Worm (Caenorhabditis elegans): ENCODE data around the gene C17H12.37.
"Not testable (repeated sequence)": the region's sequence is repeated elsewhere in the genome, so short reads cannot be mapped to it uniquely, and the experiment has no call there.

C17H12.37 gene

DNA sequence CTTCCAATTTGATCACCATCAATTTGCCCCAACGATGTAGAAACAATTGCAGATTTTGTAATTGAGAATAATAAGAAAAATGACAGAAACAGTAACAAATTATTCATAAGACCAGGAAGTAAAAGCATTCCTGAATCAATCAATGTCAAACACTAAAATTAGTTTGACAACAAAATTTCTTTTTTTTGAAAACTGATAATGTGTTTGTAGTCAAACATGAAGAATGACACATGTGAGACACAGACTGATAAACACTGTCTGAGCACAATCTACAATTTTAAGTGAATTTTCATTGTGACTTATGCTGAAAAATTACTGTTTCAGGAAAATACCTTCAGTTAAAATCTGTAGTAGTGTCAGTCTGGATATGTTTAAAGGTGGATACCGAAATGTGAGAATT lies 2.8 kb upstream of the C17H12.37 start, which contains the start of the genes cest-4 and C17H12.11:
Gene cest-4, minus strand, starts transcription at position 206 of the 400 bp plus-strand sequence.
Gene C17H12.11, plus strand, starts transcription at position 256 of the 400 bp plus-strand sequence.
- TF ChIP-seq unc-62 (GFP tag; optimal IDR thresholded peaks at IDR 0.05): no peak

DNA sequence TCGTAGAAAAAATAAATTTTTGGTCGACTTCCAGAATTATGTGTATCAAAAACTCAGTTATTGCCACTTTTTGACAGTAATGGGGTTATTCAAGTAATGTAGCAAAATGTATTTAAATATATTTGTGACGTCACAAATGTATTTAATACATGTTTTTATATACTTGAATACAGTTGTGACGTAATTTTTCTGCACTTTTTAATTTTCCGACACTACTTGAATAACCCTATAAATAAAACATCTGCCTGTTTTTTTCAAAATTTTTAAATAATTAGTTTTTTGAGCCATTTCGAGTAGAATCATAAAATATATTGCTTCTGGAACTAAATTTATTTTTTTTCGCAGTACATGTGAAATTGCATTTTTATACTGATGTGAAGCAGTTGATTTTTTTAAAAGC lies 1.6 kb upstream of the C17H12.37 start:
- TF ChIP-seq unc-62 (GFP tag; optimal IDR thresholded peaks at IDR 0.05): no peak

DNA sequence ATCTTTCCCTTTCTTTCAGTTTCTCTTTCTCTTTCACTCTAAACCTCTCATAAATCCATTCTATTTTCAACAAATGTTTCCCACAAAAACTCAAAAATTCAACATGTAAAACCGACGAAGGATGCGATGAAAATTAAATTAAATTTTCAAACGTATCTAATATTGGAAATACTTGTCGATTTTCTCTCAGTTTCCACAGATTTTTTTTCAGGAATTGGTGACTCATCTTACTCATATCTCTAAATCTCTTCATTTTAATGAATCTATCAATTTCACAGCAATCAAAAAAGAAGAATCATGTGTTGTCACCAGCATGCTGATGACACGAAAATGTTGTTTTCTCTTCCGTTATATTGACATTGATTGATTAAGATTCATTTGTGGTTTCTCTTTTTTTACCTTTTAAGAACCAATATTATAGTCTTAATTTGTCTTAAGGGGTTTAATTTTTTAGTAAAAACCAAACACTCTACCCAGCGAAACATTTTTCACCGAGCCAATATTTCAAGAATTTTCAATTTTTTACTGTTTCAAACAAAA lies 1.0 kb upstream of the C17H12.37 start:
- no peak for TF ChIP-seq unc-62 (GFP tag; optimal IDR thresholded peaks at IDR 0.05)

DNA sequence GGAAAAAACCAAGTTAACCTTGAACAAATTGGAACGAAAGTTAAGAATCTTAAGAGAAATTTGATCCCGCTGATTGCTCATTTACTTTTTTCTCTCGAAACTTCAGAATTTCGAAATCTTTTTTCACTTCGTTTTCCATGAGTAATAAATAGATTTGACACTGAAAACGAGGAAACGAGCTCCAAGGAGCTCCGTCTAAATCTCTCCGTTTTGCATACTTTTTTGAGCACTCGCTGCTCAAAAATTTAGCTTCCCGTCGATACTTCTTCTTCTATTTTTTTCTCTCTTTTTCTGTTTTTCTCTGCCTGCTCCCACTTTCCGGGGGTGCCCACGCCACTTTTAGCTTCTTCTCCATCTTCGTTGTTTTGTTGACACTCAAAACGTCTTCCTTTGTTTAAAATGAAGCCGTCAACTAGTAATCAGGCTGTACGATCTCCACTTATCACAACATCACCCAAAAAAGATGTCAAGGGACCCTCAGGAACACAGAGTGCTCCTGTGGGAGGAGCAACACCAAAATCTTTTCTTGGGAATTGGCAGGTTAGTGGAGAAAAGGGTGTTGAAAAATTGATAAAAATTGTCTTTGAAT lies 1.7 kb downstream of the C17H12.37 start, which contains the start of gene C17H12.10:
Gene C17H12.10, plus strand, starts transcription at position 325 of the 589 bp plus-strand sequence.
- TF ChIP-seq unc-62 (GFP tag; optimal IDR thresholded peaks at IDR 0.05): no peak

DNA sequence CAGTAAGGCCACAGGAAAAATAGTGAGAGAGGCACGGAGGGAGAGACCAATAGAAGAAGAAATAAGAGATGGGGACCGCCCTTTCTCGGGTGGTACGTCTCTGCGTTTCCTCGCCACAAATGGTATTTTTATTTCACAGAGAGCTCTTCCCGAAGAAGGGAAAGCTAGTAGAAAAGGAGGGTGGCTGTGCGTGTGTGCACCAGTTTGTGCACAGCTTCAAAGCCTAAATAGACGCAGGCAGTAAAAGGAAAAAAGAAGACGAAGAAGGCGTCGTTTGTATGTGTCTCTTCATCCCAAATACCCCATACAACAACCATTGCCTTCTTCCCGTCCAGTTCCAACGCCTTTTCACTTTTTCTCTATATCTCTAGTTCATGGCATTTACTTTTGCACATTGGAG lies 4.8 kb downstream of the C17H12.37 start:
- TF ChIP-seq unc-62 (GFP tag; optimal IDR thresholded peaks at IDR 0.05): no peak

DNA sequence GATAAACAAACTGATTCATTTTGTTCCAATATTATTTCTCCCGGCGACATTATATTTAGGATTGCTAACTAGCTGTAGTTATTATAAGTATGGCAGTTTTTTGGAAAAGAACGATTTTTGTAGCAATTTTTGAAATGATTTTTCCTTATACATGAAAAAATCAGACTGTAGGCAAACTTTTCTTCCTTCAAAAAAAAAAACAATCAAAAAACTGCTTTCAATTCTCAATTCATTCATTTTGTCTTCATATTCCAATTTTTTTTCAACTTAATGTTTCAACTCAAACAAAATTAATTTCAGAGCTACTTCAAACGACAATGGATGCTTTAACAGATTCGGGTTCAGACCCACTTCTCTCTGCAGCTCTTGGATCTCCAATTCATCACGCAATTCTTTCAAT lies 6.9 kb downstream of the C17H12.37 start, which contains the start of gene ceh-48:
Gene ceh-48, plus strand, starts transcription at position 301 of the 400 bp plus-strand sequence.
- no peak for TF ChIP-seq unc-62 (GFP tag; optimal IDR thresholded peaks at IDR 0.05)

DNA sequence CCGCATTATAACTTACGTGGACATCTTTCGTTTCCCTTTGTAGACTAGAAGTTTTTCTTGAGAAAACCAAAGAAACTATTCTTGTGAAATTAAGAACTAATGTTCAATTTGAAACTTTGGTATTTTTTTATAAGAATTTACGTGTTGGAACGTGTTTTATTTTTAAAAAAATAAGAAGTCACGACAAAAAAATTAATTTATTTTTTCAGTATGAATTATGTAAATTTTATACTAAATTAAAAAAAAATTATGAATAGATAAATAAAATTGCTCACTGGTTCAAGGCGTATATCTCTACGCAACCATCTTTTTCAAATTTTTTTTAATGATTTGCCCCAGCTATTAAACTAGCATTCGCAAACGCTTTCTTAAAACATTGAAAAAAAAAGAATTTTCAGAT lies 12.6 kb downstream of the C17H12.37 start, which contains the start of gene C17H12.5:
Gene C17H12.5, minus strand, starts transcription at position 101 of the 400 bp plus-strand sequence.
- no peak for TF ChIP-seq unc-62 (GFP tag; optimal IDR thresholded peaks at IDR 0.05)

DNA sequence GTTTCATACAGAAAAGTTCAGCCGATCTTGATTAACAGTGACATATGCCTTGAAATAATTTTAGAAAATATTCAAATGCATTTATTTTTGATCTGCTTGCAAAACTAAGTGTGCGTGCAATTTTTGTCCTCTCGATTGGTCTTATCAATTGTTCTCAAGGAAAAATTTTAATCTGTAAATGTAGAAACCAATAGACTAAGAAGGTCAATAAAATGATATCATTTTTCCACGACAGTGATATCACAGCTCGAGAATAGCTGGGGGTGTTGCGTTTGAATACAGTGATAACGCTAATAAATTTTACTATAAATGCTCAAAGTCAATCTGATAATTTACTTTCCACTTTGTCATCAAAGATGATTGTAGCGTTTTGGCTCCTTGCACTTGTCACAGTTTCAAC lies 13.5 kb downstream of the C17H12.37 start, which contains the start of gene C17H12.8:
Gene C17H12.8, plus strand, starts transcription at position 335 of the 400 bp plus-strand sequence.
- no peak for TF ChIP-seq unc-62 (GFP tag; optimal IDR thresholded peaks at IDR 0.05)

DNA sequence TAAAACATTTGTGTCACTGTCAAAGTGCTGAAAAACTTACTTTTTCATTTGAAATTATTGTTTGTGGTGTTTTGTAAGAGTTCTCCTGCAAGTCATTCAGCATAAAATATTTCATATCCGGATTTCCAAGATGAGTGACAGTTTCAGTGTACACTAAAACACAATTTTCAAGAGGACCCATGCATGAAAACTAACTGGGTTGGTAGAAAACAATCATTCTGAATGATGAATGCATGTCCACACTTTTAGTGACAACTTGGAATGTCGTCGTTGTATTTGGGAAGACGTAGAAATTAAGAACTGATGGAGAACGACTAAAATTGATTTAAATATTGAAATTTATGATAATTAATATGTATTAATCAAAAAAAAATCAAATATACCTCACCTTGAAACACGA lies 16.8 kb downstream of the C17H12.37 start:
- TF ChIP-seq unc-62 (GFP tag; optimal IDR thresholded peaks at IDR 0.05): no peak

DNA sequence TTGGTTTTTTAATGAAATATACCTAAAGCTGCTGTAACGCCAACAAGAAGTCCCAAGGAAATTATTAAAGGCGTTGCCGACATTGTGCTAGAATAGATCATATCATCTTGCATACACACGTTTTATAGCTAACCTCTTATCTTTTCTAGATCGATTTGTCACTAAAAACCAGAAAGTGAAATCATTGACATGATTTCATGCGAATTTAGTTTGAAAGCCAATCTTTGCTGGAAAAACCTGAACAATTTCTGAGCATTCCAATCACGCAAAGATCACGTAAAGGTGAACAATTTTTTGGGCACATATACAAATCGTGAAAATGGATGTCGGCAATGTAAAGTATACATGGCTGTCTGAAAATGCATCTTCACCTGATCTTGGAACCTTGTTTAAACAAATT lies 17.5 kb downstream of the C17H12.37 start, which contains the start of gene C17H12.6:
Gene C17H12.6, minus strand, starts transcription at position 101 of the 400 bp plus-strand sequence.
- TF ChIP-seq unc-62 (GFP tag; optimal IDR thresholded peaks at IDR 0.05): no peak

DNA sequence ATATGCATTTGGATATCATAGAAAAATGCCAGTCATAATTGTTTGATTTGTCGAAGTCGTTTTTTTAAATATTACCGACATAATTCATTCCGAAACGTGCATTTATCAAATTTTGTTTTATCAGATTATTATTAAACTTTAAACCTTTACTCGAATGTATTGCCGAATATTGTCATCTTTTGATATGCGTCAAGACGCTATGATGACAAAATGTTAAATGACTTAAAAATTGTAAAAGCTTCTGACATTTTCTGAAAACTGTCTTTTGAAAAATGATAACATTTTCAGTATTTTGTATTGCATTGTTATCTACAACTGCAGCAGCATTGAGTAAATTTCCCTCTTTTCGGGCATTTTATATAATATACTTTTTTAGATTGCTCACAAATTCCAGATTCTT lies 19.7 kb downstream of the C17H12.37 start, which contains the start of gene H20E11.3:
Gene H20E11.3, plus strand, starts transcription at position 195 of the 400 bp plus-strand sequence.
- no peak for TF ChIP-seq unc-62 (GFP tag; optimal IDR thresholded peaks at IDR 0.05)

DNA sequence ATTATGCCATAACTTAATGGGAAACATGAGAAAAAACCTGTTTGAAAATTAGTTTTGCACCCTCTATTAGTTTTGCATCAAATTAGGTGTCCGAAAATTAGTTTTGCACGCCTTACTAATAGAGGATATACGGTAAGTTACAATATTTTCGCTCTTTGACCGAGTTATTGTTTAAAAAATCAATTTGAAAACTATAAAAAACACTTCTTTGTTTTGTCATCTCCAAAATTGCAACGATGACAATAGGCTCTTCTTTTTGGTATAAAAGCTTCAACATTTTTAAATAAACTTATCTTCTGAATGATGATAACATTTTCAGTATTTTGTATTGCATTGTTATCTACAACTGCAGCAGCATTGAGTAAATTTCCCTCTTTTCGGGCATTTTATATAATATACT lies 22.6 kb downstream of the C17H12.37 start, which contains the start of gene H20E11.2:
Gene H20E11.2, plus strand, starts transcription at position 301 of the 400 bp plus-strand sequence.
- TF ChIP-seq unc-62 (GFP tag; optimal IDR thresholded peaks at IDR 0.05): not testable (repeated sequence)

DNA sequence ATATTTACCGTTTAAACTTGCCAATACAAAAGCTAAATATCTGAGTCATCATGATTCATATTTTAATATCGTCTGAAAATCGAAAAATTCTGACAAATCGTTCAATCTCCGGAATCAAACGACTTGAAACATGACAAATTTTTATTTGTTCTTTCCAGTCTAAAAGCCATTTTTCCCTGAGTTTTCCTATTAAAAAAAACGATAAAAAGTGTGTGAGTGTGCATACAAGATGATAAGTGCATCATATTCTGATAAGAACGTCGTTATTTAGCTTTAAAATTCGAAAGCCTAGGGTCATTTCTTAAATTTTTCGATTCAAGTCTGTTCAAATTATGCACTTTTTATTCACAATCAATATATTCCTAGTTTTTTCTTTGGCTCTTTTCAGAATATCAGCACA lies 25.0 kb downstream of the C17H12.37 start, which contains the start of gene H20E11.1:
Gene H20E11.1, plus strand, starts transcription at position 244 of the 400 bp plus-strand sequence.
- no peak for TF ChIP-seq unc-62 (GFP tag; optimal IDR thresholded peaks at IDR 0.05)

DNA sequence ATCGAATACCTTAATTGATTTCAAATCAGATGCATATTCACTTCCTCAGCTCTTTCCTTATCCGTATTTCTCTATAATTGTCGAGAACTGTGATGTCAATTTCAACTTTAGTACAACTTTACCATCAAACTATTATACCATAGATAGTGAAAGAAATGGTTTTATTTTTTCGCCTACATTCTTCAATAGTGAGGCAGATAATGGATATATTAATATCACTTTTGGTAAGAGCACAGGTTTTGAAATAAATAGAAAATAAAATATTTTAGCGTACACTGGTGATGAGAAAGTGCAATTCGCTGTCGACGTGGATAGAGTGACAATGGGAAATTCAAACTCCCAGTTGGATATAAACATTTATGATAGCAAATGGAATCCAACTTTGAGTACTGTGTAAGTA lies 27.3 kb downstream of the C17H12.37 start:
- TF ChIP-seq unc-62 (GFP tag; optimal IDR thresholded peaks at IDR 0.05): no peak

DNA sequence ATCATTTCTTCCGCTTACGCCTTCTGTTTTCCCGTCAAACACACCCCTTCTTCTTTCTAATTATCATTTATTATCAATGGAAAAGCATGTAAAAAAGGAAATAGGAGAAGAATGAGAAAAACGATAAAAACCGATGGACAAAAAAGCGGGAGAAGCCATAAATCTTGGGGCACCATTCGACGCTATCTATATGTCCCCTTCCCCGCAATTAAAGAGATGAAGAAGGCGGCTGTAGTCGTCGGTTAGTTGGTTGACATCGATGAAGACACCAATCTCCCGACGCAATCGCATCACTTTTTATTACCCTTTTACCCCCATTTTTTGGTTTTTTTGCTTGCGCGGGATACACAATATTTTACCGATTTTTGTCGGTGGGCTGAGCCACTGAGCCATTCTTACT lies 28.7 kb downstream of the C17H12.37 start:
- TF ChIP-seq unc-62 (GFP tag; optimal IDR thresholded peaks at IDR 0.05): no peak

DNA sequence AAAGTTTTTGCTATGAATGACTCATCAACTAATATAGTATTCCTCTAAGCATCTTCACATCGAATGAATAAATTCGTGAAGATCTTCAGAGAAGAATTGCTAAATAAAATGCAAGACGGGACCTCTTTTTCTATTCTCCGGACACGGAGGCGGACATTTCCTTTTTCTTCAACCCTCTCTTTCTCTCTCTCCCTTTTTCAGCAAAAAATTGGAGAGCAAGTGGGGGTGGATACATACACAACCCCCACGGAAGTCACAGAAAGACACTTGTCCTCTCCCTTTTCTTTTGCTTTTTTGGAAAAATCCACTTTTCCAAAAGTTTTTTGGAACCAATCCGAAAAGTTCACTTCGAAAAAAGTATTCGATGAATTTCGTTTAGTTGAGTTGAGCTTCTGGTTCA lies 29.8 kb downstream of the C17H12.37 start:
- TF ChIP-seq unc-62 (GFP tag; optimal IDR thresholded peaks at IDR 0.05): no peak

DNA sequence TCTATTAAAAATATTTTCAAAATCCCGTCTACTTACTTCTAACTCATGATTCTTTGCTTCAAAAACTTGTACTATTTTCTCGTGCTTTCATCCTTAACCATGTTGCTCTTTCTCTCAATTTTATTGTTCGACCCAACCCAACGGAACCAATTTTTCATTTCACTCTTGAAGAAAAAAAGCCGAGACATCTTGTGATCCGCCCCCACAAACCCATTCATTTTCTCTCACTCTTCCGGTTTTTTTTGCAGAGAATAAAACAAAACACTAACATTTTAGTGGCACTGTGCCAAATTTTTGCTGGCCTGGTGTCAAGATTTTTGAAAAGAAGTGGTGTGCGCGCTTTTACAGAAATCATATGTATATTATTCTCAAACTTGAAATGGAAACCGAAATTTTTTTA lies 31.9 kb downstream of the C17H12.37 start:
- TF ChIP-seq unc-62 (GFP tag; optimal IDR thresholded peaks at IDR 0.05): no peak

Data from whole organism, dauer.